Fruit fly (Drosophila melanogaster) whole organism, embryonic: Measurements from ENCODE around the gene CG31997.

Source experiments
- Bdp1 ChIP-seq: fragments of 200-800 bp; sonication (Bioruptor generic); optimal IDR thresholded peaks from 3 replicates; lab custom pipeline; 2016; ENCODE audit warnings: missing biosample characterization, missing genetic modification characterization
- CG3995 ChIP-seq: fragments of 200-800 bp; sonication (Bioruptor generic); optimal IDR thresholded peaks from 3 replicates; lab custom pipeline; 2016; ENCODE audit warnings: missing biosample characterization, missing genetic modification characterization
- CG7786 ChIP-seq: fragments of 200-800 bp; sonication (Bioruptor generic); optimal IDR thresholded peaks from 2 replicates; lab custom pipeline; 2016; ENCODE audit warnings: missing biosample characterization, missing genetic modification characterization
- repo ChIP-seq: fragments of 200-800 bp; sonication (Bioruptor generic); optimal IDR thresholded peaks from 2 replicates; lab custom pipeline; 2016; ENCODE audit warnings: missing biosample characterization, missing genetic modification characterization

- TF ChIP-seq CG3995 (GFP tag; lab: Kevin White, UChicago) (no peak), Bdp1 (GFP tag; lab: Kevin White, UChicago) (no peak), repo (GFP tag; lab: Kevin White, UChicago) (no peak), CG7786 (no peak)
These were observed at the start of gene CG31997 for dm6 chr4:155977-156376.
